Worm (Caenorhabditis elegans): ENCODE results near the gene clec-216.

DNA sequence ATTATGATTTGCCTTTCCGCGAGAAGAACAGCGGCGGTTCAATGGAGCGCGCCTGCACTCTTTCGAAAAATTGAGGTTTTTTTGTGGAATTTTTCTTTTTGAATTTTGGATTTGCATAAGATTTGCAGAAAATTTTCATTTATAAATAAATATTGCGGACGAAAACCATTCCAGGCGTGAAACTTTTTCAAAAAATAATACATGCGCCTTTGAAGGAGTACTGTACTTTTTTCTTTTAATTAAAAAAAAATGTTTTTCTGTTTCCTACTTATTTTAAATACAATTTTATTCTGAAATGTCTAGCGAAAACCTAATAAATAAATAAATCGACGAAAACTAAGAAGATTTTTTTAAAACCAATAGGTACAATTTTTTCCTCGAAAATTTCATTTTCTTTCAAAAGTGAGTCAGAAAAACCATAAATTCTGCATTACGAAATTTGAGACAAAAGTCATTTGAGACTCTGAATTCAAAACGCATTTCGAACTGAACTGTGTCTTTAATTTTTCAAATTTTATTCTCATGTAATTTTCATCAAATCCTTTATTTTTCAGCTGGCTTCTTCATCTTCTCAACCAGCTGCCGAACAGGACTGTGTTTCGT is 28.3 kb upstream of the clec-216 start, which contains the start of gene F26D11.1:
- TF ChIP-seq sup-37 (GFP tag; optimal IDR thresholded peaks at IDR 0.05) (no peak), unc-62 (GFP tag; optimal IDR thresholded peaks at IDR 0.05) (no peak), alr-1 (tag; optimal IDR thresholded peaks at IDR 0.05; ENCODE audit: borderline replicate concordance) (no peak), nhr-237 (tag; optimal IDR thresholded peaks at IDR 0.05) (no peak), nhr-76 (tag; optimal IDR thresholded peaks at IDR 0.05) (no peak)
